Fruit fly (Drosophila melanogaster) S2 (cell line): ENCODE results near the gene CG3222.

Experiments
- CG8478 ChIP-seq: fragments of >200 bp; optimal IDR thresholded peaks from 2 replicates; lab custom pipeline; 2018
- CTCF ChIP-seq, 2 experiments: fragments of >200 bp; optimal IDR thresholded peaks; 2 replicates each; lab custom pipeline; 2018

CG3222 gene

dm6 chr3L:9598688-9599087 lies at the start of gene CG3222:
TSS of gene CG3222 (plus strand) at chr3L:9598988.
- no peak for TF ChIP-seq CG8478
- no peak for TF ChIP-seq CTCF (optimal IDR thresholded peaks at IDR 0.05; lab: Kevin White, UChicago)

- TF ChIP-seq CG8478 (no peak), CTCF (optimal IDR thresholded peaks at IDR 0.05; lab: Kevin White, UChicago) (no peak)
Measured at dm6 chr3L:9549690-9550303, 49.0 kb upstream of the CG3222 start.

dm6 chr3L:9550873-9551580 lies 47.8 kb upstream of the CG3222 start:
- TF ChIP-seq CG8478 (no peak), CTCF (optimal IDR thresholded peaks at IDR 0.05; lab: Kevin White, UChicago) (no peak)

- TF ChIP-seq CTCF (optimal IDR thresholded peaks at IDR 0.05; lab: Kevin White, UChicago) (no peak), CG8478 (no peak)
Measured at dm6 chr3L:9552190-9552809, 46.5 kb upstream of the CG3222 start.

dm6 chr3L:9555004-9555403 lies 43.8 kb upstream of the CG3222 start:
- TF ChIP-seq CG8478, result no peak
- no peak for TF ChIP-seq CTCF (optimal IDR thresholded peaks at IDR 0.05; lab: Kevin White, UChicago)

- no peak for TF ChIP-seq CG8478
- no peak for TF ChIP-seq CTCF (optimal IDR thresholded peaks at IDR 0.05; lab: Kevin White, UChicago)
Measured at dm6 chr3L:9556666-9557065, 42.1 kb upstream of the CG3222 start.

dm6 chr3L:9559040-9559439 lies 39.7 kb upstream of the CG3222 start:
- TF ChIP-seq CG8478 (no peak), CTCF (optimal IDR thresholded peaks at IDR 0.05; lab: Kevin White, UChicago) (no peak)

dm6 chr3L:9566849-9567248 lies 31.9 kb upstream of the CG3222 start:
- TF ChIP-seq CTCF (optimal IDR thresholded peaks at IDR 0.05; lab: Kevin White, UChicago) (no peak), CG8478 (no peak)

dm6 chr3L:9567748-9568147 lies 31.0 kb upstream of the CG3222 start:
- no peak for TF ChIP-seq CG8478
- TF ChIP-seq CTCF (optimal IDR thresholded peaks at IDR 0.05; lab: Kevin White, UChicago), result no peak

- TF ChIP-seq CTCF (optimal IDR thresholded peaks at IDR 0.05; lab: Kevin White, UChicago), result no peak
- no peak for TF ChIP-seq CG8478
Measured at dm6 chr3L:9569194-9569593, 29.6 kb upstream of the CG3222 start.

dm6 chr3L:9569849-9570248 lies 28.9 kb upstream of the CG3222 start:
- TF ChIP-seq CG8478 (no peak), CTCF (optimal IDR thresholded peaks at IDR 0.05; lab: Kevin White, UChicago) (no peak)

dm6 chr3L:9571629-9572028 lies 27.2 kb upstream of the CG3222 start:
- TF ChIP-seq CG8478 (no peak), CTCF (optimal IDR thresholded peaks at IDR 0.05; lab: Kevin White, UChicago) (no peak)

- no peak for TF ChIP-seq CG8478
- no peak for TF ChIP-seq CTCF (optimal IDR thresholded peaks at IDR 0.05; lab: Kevin White, UChicago)
Measured at dm6 chr3L:9583388-9583787, 15.4 kb upstream of the CG3222 start.

- no peak for TF ChIP-seq CTCF (optimal IDR thresholded peaks at IDR 0.05; lab: Kevin White, UChicago)
- no peak for TF ChIP-seq CG8478
Measured at dm6 chr3L:9597464-9597863, 1.3 kb upstream of the CG3222 start, which contains the start of gene Tmc. TSS of gene Tmc (plus strand) at chr3L:9597764.

- no peak for TF ChIP-seq CTCF (optimal IDR thresholded peaks at IDR 0.05; lab: Kevin White, UChicago)
- no peak for TF ChIP-seq CG8478
Measured at dm6 chr3L:9601225-9601624, 2.4 kb downstream of the CG3222 start, which contains the start of the genes CG3088 and CG3306. TSS of gene CG3088 (minus strand) at chr3L:9601325. TSS of gene CG3306 (plus strand) at chr3L:9601523.

dm6 chr3L:9613960-9614588 lies 15.3 kb downstream of the CG3222 start:
- TF ChIP-seq CG8478 (no peak), CTCF (optimal IDR thresholded peaks at IDR 0.05; lab: Kevin White, UChicago) (peak; percentile 82 to 96)
